Worm (Caenorhabditis elegans): ENCODE measurements around the gene siah-1.

Gene siah-1

DNA sequence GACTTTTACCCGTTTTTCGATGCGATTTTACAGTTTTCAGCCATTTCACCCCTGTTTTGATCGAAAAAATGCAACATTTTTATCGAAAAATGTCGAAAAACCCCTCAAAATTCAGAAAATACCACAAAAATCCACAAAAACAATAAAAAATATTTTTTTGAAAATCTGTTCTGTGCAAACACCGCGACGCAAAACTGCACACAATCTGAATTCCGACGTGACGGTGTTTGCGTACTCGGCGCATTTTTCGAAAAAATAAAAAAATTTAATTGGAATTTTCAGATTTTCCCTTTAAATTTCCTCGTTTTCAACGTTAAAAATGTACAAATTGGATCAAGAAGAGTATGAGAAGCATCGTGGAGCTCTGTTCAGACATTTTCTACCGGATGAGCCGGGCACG lies 18.0 kb upstream of the siah-1 start, which contains the start of gene smgl-2:
Gene smgl-2, plus strand, starts transcription at position 320 of the 400 bp plus-strand sequence.
- no peak for TF ChIP-seq Y55F3AM.14 (GFP tag; optimal IDR thresholded peaks at IDR 0.05)
- no peak for TF ChIP-seq nhr-77 (tag; optimal IDR thresholded peaks at IDR 0.05)
- TF ChIP-seq lin-13 (GFP tag; optimal IDR thresholded peaks at IDR 0.05) = peak; percentile 79
- TF ChIP-seq lin-39 (tag; optimal IDR thresholded peaks at IDR 0.05) = no peak
- peak; percentile 54 for TF ChIP-seq snpc-4 (tag; optimal IDR thresholded peaks at IDR 0.05)
- no peak for TF ChIP-seq ceh-82 (tag; optimal IDR thresholded peaks at IDR 0.05)
- peak; percentile 79 for TF ChIP-seq crh-2 (tag; optimal IDR thresholded peaks at IDR 0.05)
- TF ChIP-seq nhr-12 (tag; optimal IDR thresholded peaks at IDR 0.05) = no peak
- no peak for TF ChIP-seq zag-1 (tag; optimal IDR thresholded peaks at IDR 0.05)
- peak; percentile 63 for TF ChIP-seq F13H6.1 (tag; optimal IDR thresholded peaks at IDR 0.05)
- TF ChIP-seq C34F6.9 (tag; optimal IDR thresholded peaks at IDR 0.05) = peak; percentile 88
- peak; percentile 23 for TF ChIP-seq nhr-129 (tag; optimal IDR thresholded peaks at IDR 0.05)
- TF ChIP-seq gmeb-1 (tag; optimal IDR thresholded peaks at IDR 0.05) = peak; percentile 86
- peak; percentile 52 for TF ChIP-seq fos-1 (tag; optimal IDR thresholded peaks at IDR 0.05)
- peak; percentile 59 for TF ChIP-seq sma-3 (GFP tag; optimal IDR thresholded peaks at IDR 0.05)
- TF ChIP-seq unc-55 (GFP tag; optimal IDR thresholded peaks at IDR 0.05) = peak; percentile 85
- peak; percentile 69 for TF ChIP-seq mab-5 (tag; optimal IDR thresholded peaks at IDR 0.05)
- no peak for TF ChIP-seq unc-62 (GFP tag; optimal IDR thresholded peaks at IDR 0.05)
- TF ChIP-seq mbf-1 (tag; optimal IDR thresholded peaks at IDR 0.05) = no peak
- TF ChIP-seq ZK546.5 (tag; optimal IDR thresholded peaks at IDR 0.05) = no peak
- peak; percentile 27 for TF ChIP-seq lin-11 (tag; optimal IDR thresholded peaks at IDR 0.05)
- peak; percentile 15 for TF ChIP-seq nhr-21 (tag; optimal IDR thresholded peaks at IDR 0.05)
- TF ChIP-seq ama-1 (optimal IDR thresholded peaks at IDR 0.05) = peak; percentile 31
- peak; percentile 61 for TF ChIP-seq nhr-25 (tag; optimal IDR thresholded peaks at IDR 0.05)
- TF ChIP-seq sem-4 (tag; optimal IDR thresholded peaks at IDR 0.05) = no peak
- TF ChIP-seq nhr-237 (tag; optimal IDR thresholded peaks at IDR 0.05) = no peak
- TF ChIP-seq dmd-4 (tag; optimal IDR thresholded peaks at IDR 0.05) = no peak
- peak; percentile 83 to 89 for TF ChIP-seq lsy-2 (tag; optimal IDR thresholded peaks at IDR 0.05)

DNA sequence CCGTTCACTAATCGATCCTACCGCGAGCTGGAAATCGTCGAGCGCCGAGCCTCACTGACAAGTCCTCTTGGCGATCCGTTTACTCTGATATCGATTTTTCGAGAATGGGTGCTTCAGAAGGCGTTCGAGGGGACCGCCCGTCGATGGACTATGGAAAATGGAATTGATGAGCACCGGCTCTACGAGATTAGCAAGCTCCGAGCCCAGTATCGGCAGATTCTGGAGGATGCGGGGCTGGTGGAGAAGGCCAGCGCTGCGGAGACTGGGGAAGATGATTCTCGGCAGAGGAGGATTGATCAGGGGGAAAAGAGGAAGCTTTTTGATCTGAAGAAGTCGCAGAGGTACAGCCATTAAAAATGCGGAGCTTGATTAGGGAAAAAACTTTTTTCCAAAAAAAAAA lies 12.4 kb upstream of the siah-1 start:
- TF ChIP-seq fos-1 (tag; optimal IDR thresholded peaks at IDR 0.05) = no peak
- no peak for TF ChIP-seq lin-11 (tag; optimal IDR thresholded peaks at IDR 0.05)
- TF ChIP-seq nhr-129 (tag; optimal IDR thresholded peaks at IDR 0.05) = no peak
- TF ChIP-seq lin-13 (GFP tag; optimal IDR thresholded peaks at IDR 0.05) = no peak
- no peak for TF ChIP-seq nhr-11 (tag; optimal IDR thresholded peaks at IDR 0.05)
- TF ChIP-seq sma-3 (GFP tag; optimal IDR thresholded peaks at IDR 0.05) = no peak
- no peak for TF ChIP-seq ama-1 (optimal IDR thresholded peaks at IDR 0.05)
- TF ChIP-seq sem-4 (tag; optimal IDR thresholded peaks at IDR 0.05) = no peak
- TF ChIP-seq nhr-12 (tag; optimal IDR thresholded peaks at IDR 0.05) = no peak

DNA sequence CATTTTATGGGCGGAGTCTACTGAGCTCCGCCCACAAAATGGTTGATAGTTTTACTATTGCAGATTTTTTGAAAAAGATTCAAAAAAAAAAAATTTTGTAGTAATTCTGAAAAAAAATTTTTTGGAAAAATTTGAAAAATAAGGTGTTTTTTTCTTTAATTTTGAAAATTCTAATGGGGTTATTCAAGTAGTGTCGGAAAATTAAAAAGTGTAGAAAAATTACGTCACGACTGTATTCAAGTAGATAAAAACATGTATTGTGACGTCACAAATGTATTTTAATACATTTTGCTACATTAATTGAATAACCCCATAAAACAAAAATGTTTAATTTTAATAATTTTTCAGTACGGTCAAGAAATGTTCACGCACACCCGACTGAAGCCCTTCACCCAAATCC lies 10.6 kb upstream of the siah-1 start:
- no peak for TF ChIP-seq snpc-4 (tag; optimal IDR thresholded peaks at IDR 0.05)
- no peak for TF ChIP-seq lin-13 (GFP tag; optimal IDR thresholded peaks at IDR 0.05)
- no peak for TF ChIP-seq sem-4 (tag; optimal IDR thresholded peaks at IDR 0.05)
- TF ChIP-seq skn-1 (tag; optimal IDR thresholded peaks at IDR 0.05) = no peak
- no peak for TF ChIP-seq elt-3 (tag; optimal IDR thresholded peaks at IDR 0.05)
- TF ChIP-seq nhr-77 (tag; optimal IDR thresholded peaks at IDR 0.05) = no peak
- no peak for TF ChIP-seq mdl-1 (tag; optimal IDR thresholded peaks at IDR 0.05)

DNA sequence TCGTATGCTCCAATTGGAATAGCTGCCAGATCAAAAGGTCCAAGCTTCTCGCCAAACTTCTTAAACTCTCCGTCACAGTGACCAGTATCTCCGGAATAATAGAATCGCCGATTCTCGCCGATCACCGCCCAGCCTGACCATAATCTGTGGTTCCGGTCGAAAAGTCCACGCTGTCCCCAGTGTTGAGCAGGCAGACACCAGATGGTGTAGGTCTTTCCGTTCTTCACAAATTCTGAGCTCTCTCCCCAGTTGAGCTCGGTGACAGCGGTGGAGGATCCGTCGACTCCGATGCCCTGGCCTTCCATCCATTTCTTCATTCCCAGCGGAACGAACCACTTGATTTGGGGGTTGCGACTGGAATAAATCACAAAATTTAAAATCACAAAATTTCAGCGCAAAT lies 7.6 kb upstream of the siah-1 start:
- TF ChIP-seq snpc-4 (tag; optimal IDR thresholded peaks at IDR 0.05) (no peak), ztf-1 (GFP tag; conservative IDR thresholded peaks at IDR 0.05) (no peak), blmp-1 (tag; optimal IDR thresholded peaks at IDR 0.05; ENCODE audit: insufficient read depth) (no peak), sma-3 (GFP tag; optimal IDR thresholded peaks at IDR 0.05) (no peak), unc-62 (GFP tag; optimal IDR thresholded peaks at IDR 0.05) (no peak), mbf-1 (tag; optimal IDR thresholded peaks at IDR 0.05) (no peak), peb-1 (tag; optimal IDR thresholded peaks at IDR 0.05) (no peak), lin-11 (tag; optimal IDR thresholded peaks at IDR 0.05) (no peak), nhr-10 (tag; optimal IDR thresholded peaks at IDR 0.05) (no peak), ztf-4 (tag; optimal IDR thresholded peaks at IDR 0.05) (no peak), dmd-4 (tag; optimal IDR thresholded peaks at IDR 0.05) (no peak), nhr-6 (tag; optimal IDR thresholded peaks at IDR 0.05) (no peak)

Measured in whole organism, L2 larva.